Fruit fly (Drosophila melanogaster) whole organism, embryonic: Measurements from ENCODE around the gene nompC.

Experiments
- Bgb ChIP-seq: fragments of 200-800 bp; sonication (Bioruptor generic); IDR thresholded peaks from 2 replicates; pipeline ENCODE4 v1.3.6; 2022; ENCODE audit warnings: missing biosample characterization, missing genetic modification characterization; ENCODE audit not compliant: partially characterized antibody
- C15 ChIP-seq: fragments of 200-800 bp; sonication (Bioruptor generic); IDR thresholded peaks from 3 replicates; pipeline ENCODE4 v1.3.6; 2022; ENCODE audit warnings: missing biosample characterization, missing genetic modification characterization
- CG10431 ChIP-seq: fragments of 200-800 bp; sonication (Bioruptor generic); optimal IDR thresholded peaks from 3 replicates; lab custom pipeline; 2018; ENCODE audit warnings: missing biosample characterization, mild to moderate bottlenecking, missing genetic modification characterization
- CG10565 ChIP-seq: fragments of 200-800 bp; sonication (Bioruptor generic); optimal IDR thresholded peaks from 3 replicates; lab custom pipeline; 2016; ENCODE audit warnings: missing biosample characterization, mild to moderate bottlenecking, missing genetic modification characterization
- CG11247 ChIP-seq: fragments of 200-800 bp; sonication (Bioruptor generic); IDR thresholded peaks from 2 replicates; pipeline ENCODE4 v1.3.6; 2022; ENCODE audit warnings: missing biosample characterization, missing genetic modification characterization
- CG11398 ChIP-seq: fragments of 200-800 bp; sonication (Bioruptor generic); optimal IDR thresholded peaks from 2 replicates; lab custom pipeline; 2016; ENCODE audit warnings: missing biosample characterization, missing genetic modification characterization
- CG12744 ChIP-seq: fragments of 200-800 bp; sonication (Bioruptor generic); optimal IDR thresholded peaks from 2 replicates; lab custom pipeline; 2016; ENCODE audit warnings: missing biosample characterization, missing genetic modification characterization
- CG14710 ChIP-seq: fragments of 200-800 bp; sonication (Bioruptor generic); optimal IDR thresholded peaks from 3 replicates; lab custom pipeline; 2019; ENCODE audit warnings: missing biosample characterization, mild to moderate bottlenecking, missing genetic modification characterization, moderate library complexity
- CG16815 ChIP-seq: fragments of 200-800 bp; sonication (Bioruptor generic); optimal IDR thresholded peaks from 3 replicates; lab custom pipeline; 2017; ENCODE audit warnings: missing biosample characterization, mild to moderate bottlenecking, missing genetic modification characterization
- CG33557 ChIP-seq: fragments of 200-800 bp; sonication (Bioruptor generic); optimal IDR thresholded peaks from 2 replicates; lab custom pipeline; 2019; ENCODE audit warnings: missing biosample characterization, mild to moderate bottlenecking, missing genetic modification characterization, moderate library complexity
- CG34376 ChIP-seq: fragments of 200-800 bp; sonication (Bioruptor generic); optimal IDR thresholded peaks from 2 replicates; lab custom pipeline; 2018; ENCODE audit warnings: missing biosample characterization, mild to moderate bottlenecking, missing genetic modification characterization
- CG42726 ChIP-seq: fragments of 200-800 bp; sonication (Bioruptor generic); IDR thresholded peaks from 2 replicates; pipeline ENCODE4 v1.3.6; 2022; ENCODE audit warnings: missing biosample characterization, missing genetic modification characterization; ENCODE audit not compliant: partially characterized antibody
- CG4617 ChIP-seq: fragments of 200-800 bp; sonication (Bioruptor generic); optimal IDR thresholded peaks from 3 replicates; lab custom pipeline; 2016; ENCODE audit warnings: missing biosample characterization, missing genetic modification characterization, borderline replicate concordance
- CG5180 ChIP-seq: fragments of 200-800 bp; sonication (Bioruptor generic); optimal IDR thresholded peaks from 3 replicates; lab custom pipeline; 2017; ENCODE audit warnings: missing biosample characterization, missing genetic modification characterization, mild to moderate bottlenecking, moderate library complexity, missing genetic modification reagents
- CG6689 ChIP-seq: fragments of 200-800 bp; sonication (Bioruptor generic); IDR thresholded peaks from 2 replicates; pipeline ENCODE4 v1.3.6; 2022; ENCODE audit warnings: missing biosample characterization, missing genetic modification characterization
- CG6791 ChIP-seq: fragments of 200-800 bp; sonication (Bioruptor generic); IDR thresholded peaks from 3 replicates; pipeline ENCODE4 v1.3.6; 2022; ENCODE audit warnings: missing biosample characterization, missing genetic modification characterization; ENCODE audit not compliant: partially characterized antibody
- CG6813 ChIP-seq: fragments of 200-800 bp; sonication (Bioruptor generic); optimal IDR thresholded peaks from 2 replicates; lab custom pipeline; 2017; ENCODE audit warnings: missing biosample characterization, missing genetic modification characterization, mild to moderate bottlenecking, moderate library complexity, missing genetic modification reagents
- CG7357 ChIP-seq: fragments of 200-800 bp; sonication (Bioruptor generic); IDR thresholded peaks from 3 replicates; pipeline ENCODE4 v1.3.6; 2022; ENCODE audit warnings: missing biosample characterization, missing genetic modification characterization
- CG9797 ChIP-seq: fragments of 200-800 bp; sonication (Bioruptor generic); optimal IDR thresholded peaks from 3 replicates; lab custom pipeline; 2018; ENCODE audit warnings: missing biosample characterization, mild to moderate bottlenecking, missing genetic modification characterization
- CkIIα-i1 ChIP-seq: fragments of 200-800 bp; sonication (Bioruptor generic); IDR thresholded peaks from 2 replicates; pipeline ENCODE4 v1.3.6; 2022; ENCODE audit warnings: missing biosample characterization, missing genetic modification characterization
- Dfd ChIP-seq, 2 experiments: fragments of >200 bp; optimal IDR thresholded peaks; 2 replicates each; lab custom pipeline; 2017; ENCODE audit warnings: missing biosample characterization in 2 of 2, missing genetic modification characterization in 2 of 2
- Dip3 ChIP-seq: fragments of 200-800 bp; sonication (Bioruptor generic); optimal IDR thresholded peaks from 3 replicates; lab custom pipeline; 2016; ENCODE audit warnings: missing biosample characterization, missing genetic modification characterization
- HLHmδ ChIP-seq: fragments of 200-800 bp; sonication (Bioruptor generic); optimal IDR thresholded peaks from 2 replicates; lab custom pipeline; 2018; ENCODE audit warnings: missing biosample characterization, mild to moderate bottlenecking, missing genetic modification characterization, moderate library complexity
- Hr39 ChIP-seq: fragments of >200 bp; optimal IDR thresholded peaks from 2 replicates; lab custom pipeline; 2017
- Hr78 ChIP-seq, 2 experiments: fragments of 200-800 bp in 1 of 2; fragments of >200 bp in 1 of 2; sonication (Bioruptor generic) in 1 of 2; optimal IDR thresholded peaks; 2 replicates each; lab custom pipeline; 2017 to 2019; ENCODE audit warnings: missing biosample characterization in 2 of 2, missing genetic modification characterization in 2 of 2, mild to moderate bottlenecking in 1 of 2, moderate library complexity in 1 of 2
- Max ChIP-seq: fragments of 200-800 bp; sonication (Bioruptor generic); optimal IDR thresholded peaks from 2 replicates; lab custom pipeline; 2016; ENCODE audit warnings: missing biosample characterization, mild to moderate bottlenecking, missing genetic modification characterization
- Pdp1 ChIP-seq, 2 experiments: fragments of 200-800 bp; sonication (Bioruptor generic); optimal IDR thresholded peaks; 3 replicates each; lab custom pipeline; 2016; ENCODE audit warnings: missing biosample characterization in 2 of 2, missing genetic modification characterization in 2 of 2, mild to moderate bottlenecking in 1 of 2, moderate library complexity in 1 of 2
- Rx ChIP-seq: fragments of 200-800 bp; sonication (Bioruptor generic); IDR thresholded peaks from 2 replicates; pipeline ENCODE4 v1.3.6; 2022; ENCODE audit warnings: missing biosample characterization, missing genetic modification characterization
- TFAM ChIP-seq: fragments of 200-800 bp; sonication (Bioruptor generic); optimal IDR thresholded peaks from 2 replicates; lab custom pipeline; 2017; ENCODE audit warnings: missing biosample characterization, missing genetic modification characterization, inconsistent platforms
- abd-A ChIP-seq: fragments of 200-800 bp; sonication (Bioruptor generic); optimal IDR thresholded peaks from 3 replicates; lab custom pipeline; 2019; ENCODE audit warnings: missing biosample characterization, mild to moderate bottlenecking, missing genetic modification characterization, moderate library complexity
- chm ChIP-seq: fragments of 200-800 bp; sonication (Bioruptor generic); IDR thresholded peaks from 2 replicates; pipeline ENCODE4 v1.3.6; 2022; ENCODE audit warnings: missing biosample characterization, missing genetic modification characterization
- croc ChIP-seq: fragments of 200-800 bp; sonication (Bioruptor generic); conservative IDR thresholded peaks from 3 replicates; pipeline ENCODE4 v1.3.6; 2022; ENCODE audit warnings: missing biosample characterization, missing genetic modification characterization
- crp ChIP-seq, 2 experiments: fragments of 200-800 bp; sonication (Bioruptor generic); optimal IDR thresholded peaks; 2 replicates in 1 of 2; 3 replicates in 1 of 2; lab custom pipeline; 2017; ENCODE audit warnings: missing biosample characterization in 2 of 2, missing genetic modification characterization in 2 of 2, mild to moderate bottlenecking in 1 of 2, moderate library complexity in 1 of 2
- cwo ChIP-seq: fragments of 200-800 bp; sonication (Bioruptor generic); optimal IDR thresholded peaks from 3 replicates; lab custom pipeline; 2017; ENCODE audit warnings: missing biosample characterization, missing genetic modification characterization, mild to moderate bottlenecking, moderate library complexity, missing genetic modification reagents
- dysf ChIP-seq: fragments of 200-800 bp; sonication (Bioruptor generic); IDR thresholded peaks from 3 replicates; pipeline ENCODE4 v1.3.6; 2022; ENCODE audit warnings: missing biosample characterization, missing genetic modification characterization
- emc ChIP-seq: fragments of 200-800 bp; sonication (Bioruptor generic); optimal IDR thresholded peaks from 2 replicates; lab custom pipeline; 2016; ENCODE audit warnings: missing biosample characterization, missing genetic modification characterization
- fd3F ChIP-seq: fragments of 200-800 bp; sonication (Bioruptor generic); optimal IDR thresholded peaks from 2 replicates; lab custom pipeline; 2018; ENCODE audit warnings: missing biosample characterization, mild to moderate bottlenecking, missing genetic modification characterization, moderate library complexity
- grn ChIP-seq: fragments of 200-800 bp; sonication (Bioruptor generic); optimal IDR thresholded peaks from 3 replicates; lab custom pipeline; 2017; ENCODE audit warnings: missing biosample characterization, missing genetic modification characterization
- gsb-n ChIP-seq: fragments of 200-800 bp; sonication (Bioruptor generic); optimal IDR thresholded peaks from 3 replicates; lab custom pipeline; 2018; ENCODE audit warnings: missing biosample characterization, mild to moderate bottlenecking, missing genetic modification characterization
- insv ChIP-seq, 2 experiments: fragments of 200-800 bp; sonication (Bioruptor generic); optimal IDR thresholded peaks; 3 replicates each; lab custom pipeline; 2016 to 2018; ENCODE audit warnings: missing biosample characterization in 2 of 2, missing genetic modification characterization in 2 of 2
- kni ChIP-seq: fragments of 200-800 bp; sonication (Bioruptor generic); optimal IDR thresholded peaks from 3 replicates; lab custom pipeline; 2017; ENCODE audit warnings: mild to moderate bottlenecking, missing biosample characterization, missing genetic modification reagents, missing genetic modification characterization
- mirr ChIP-seq: fragments of 200-800 bp; sonication (Bioruptor generic); optimal IDR thresholded peaks from 3 replicates; lab custom pipeline; 2018; ENCODE audit warnings: missing biosample characterization, mild to moderate bottlenecking, missing genetic modification characterization
- onecut ChIP-seq: fragments of 200-800 bp; sonication (Bioruptor generic); IDR thresholded peaks from 2 replicates; pipeline ENCODE4 v1.3.6; 2022; ENCODE audit warnings: missing biosample characterization, missing genetic modification characterization
- phol ChIP-seq: fragments of 200-800 bp; sonication (Bioruptor generic); optimal IDR thresholded peaks from 3 replicates; lab custom pipeline; 2018; ENCODE audit warnings: missing biosample characterization, mild to moderate bottlenecking, missing genetic modification characterization, moderate library complexity
- prd ChIP-seq, 3 experiments: fragments of >200 bp in 2 of 3; fragments of 200-800 bp in 1 of 3; sonication (Bioruptor generic) in 1 of 3; optimal IDR thresholded peaks in 2 of 3; IDR thresholded peaks in 1 of 3; 2 replicates in 2 of 3; 3 replicates in 1 of 3; pipeline versions ENCODE4 v1.3.6 to Lab custom; 2017 to 2022; ENCODE audit warnings: missing biosample characterization in 1 of 3, missing genetic modification characterization in 1 of 3
- seq ChIP-seq: fragments of 200-800 bp; sonication (Bioruptor generic); IDR thresholded peaks from 2 replicates; pipeline ENCODE4 v1.3.6; 2022; ENCODE audit warnings: missing biosample characterization, missing genetic modification characterization
- sqz ChIP-seq: fragments of 200-800 bp; sonication (Bioruptor generic); optimal IDR thresholded peaks from 3 replicates; lab custom pipeline; 2018; ENCODE audit warnings: missing biosample characterization, mild to moderate bottlenecking, missing genetic modification characterization
- wor ChIP-seq: fragments of 200-800 bp; sonication (Bioruptor generic); IDR thresholded peaks from 2 replicates; pipeline ENCODE4 v1.3.6; 2022; ENCODE audit warnings: missing biosample characterization, missing genetic modification characterization

nompC gene

DNA sequence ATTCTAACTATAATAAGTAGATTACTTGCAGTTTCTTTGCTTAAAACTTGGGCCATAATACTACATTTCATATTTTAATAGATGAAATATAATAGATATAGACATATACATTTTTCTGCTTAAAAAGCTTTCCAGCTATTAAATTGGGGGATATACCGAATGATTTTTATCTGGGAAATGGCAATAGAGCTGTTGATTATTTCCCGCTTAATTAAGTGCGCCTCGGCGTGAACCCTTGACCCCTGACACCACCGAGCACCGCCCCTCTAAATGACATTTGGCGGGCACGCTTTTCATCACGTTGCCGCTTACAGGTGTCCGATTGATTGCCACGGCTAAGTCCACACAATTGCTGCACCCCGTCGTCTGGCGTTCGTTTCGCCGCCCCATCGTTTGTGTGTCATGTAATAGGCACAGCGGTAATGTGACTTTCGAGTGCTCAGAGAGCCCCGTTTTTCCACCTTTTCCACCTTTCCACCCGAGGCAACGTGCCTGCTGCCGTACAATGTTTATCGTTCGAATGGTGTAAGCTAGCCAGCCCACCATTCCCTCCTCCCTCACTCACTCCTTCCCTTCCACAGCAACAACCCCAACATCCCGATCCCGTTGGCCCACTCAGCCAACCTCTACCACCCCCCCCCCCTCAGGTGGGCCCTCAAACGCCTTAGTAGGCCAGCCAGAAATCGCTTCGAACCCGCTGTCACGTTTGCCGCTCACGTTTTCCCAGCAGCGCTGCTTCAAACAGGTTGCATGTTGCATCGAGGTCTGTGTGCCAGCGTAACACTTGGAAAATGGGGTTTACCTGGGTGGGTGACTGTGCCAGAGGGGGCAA, 45.0 kb upstream of the nompC start:
- TF ChIP-seq wor (GFP tag; lab: Robert Waterston, UW), result no peak
- peak; percentile 92 for TF ChIP-seq cwo (GFP tag; lab: Kevin White, UChicago)
- TF ChIP-seq phol, result no peak
- no peak for TF ChIP-seq gsb-n (tag; lab: Kevin White, UChicago)
- TF ChIP-seq seq (GFP tag; lab: Robert Waterston, UW), result no peak
- no peak for TF ChIP-seq CG34376 (GFP tag; lab: Kevin White, UChicago)
- TF ChIP-seq CG16815, result no peak
- TF ChIP-seq crp (GFP tag; optimal IDR thresholded peaks at IDR 0.05; lab: Kevin White, UChicago), result no peak
- TF ChIP-seq CG6813 (GFP tag; lab: Kevin White, UChicago), result peak; percentile 4
- TF ChIP-seq Hr39 (lab: Kevin White, UChicago), result no peak
- TF ChIP-seq CG4617 (GFP tag; lab: Kevin White, UChicago), result no peak
- no peak for TF ChIP-seq HLHmδ (GFP tag; lab: Kevin White, UChicago)
- TF ChIP-seq Pdp1 (GFP tag; optimal IDR thresholded peaks at IDR 0.05; lab: Kevin White, UChicago), result peak in 1 of 2 experiments; percentile 77
- no peak for TF ChIP-seq insv (GFP tag; optimal IDR thresholded peaks at IDR 0.05; lab: Kevin White, UChicago)
- peak; percentile 56 for TF ChIP-seq CG6689 (GFP tag; lab: Robert Waterston, UW)
- no peak for TF ChIP-seq dysf
- no peak for TF ChIP-seq Dip3 (GFP tag; lab: Kevin White, UChicago)
- TF ChIP-seq CG6791 (GFP tag; lab: Robert Waterston, UW), result peak; percentile 82
- TF ChIP-seq chm (GFP tag; lab: Robert Waterston, UW), result 0 out of 2 replicates have a peak, but pooled peaks have one; percentile 27
- peak; percentile 95 for TF ChIP-seq kni (GFP tag; lab: Kevin White, UChicago)
- TF ChIP-seq sqz, result no peak
- TF ChIP-seq emc (GFP tag; lab: Kevin White, UChicago), result no peak
- no peak for TF ChIP-seq prd (optimal IDR thresholded peaks at IDR 0.05; lab: Kevin White, UChicago)
- TF ChIP-seq prd (GFP tag; IDR thresholded peaks at IDR 0.05; lab: Robert Waterston, UW), result 0 out of 3 replicates have a peak, but pooled peaks have one; percentile 8
- peak; percentile 99 for TF ChIP-seq CG5180
- TF ChIP-seq Bgb (GFP tag; lab: Robert Waterston, UW), result 0 out of 2 replicates have a peak, but pooled peaks have one; percentile 9
- no peak for TF ChIP-seq fd3F
- no peak for TF ChIP-seq CG9797 (GFP tag; lab: Kevin White, UChicago)
- TF ChIP-seq CG11247, result no peak
- TF ChIP-seq abd-A, result peak; percentile 10
- no peak for TF ChIP-seq Max
- no peak for TF ChIP-seq Dfd (GFP tag; optimal IDR thresholded peaks at IDR 0.05; lab: Kevin White, UChicago)
- TF ChIP-seq CG12744 (GFP tag; lab: Kevin White, UChicago), result no peak
- TF ChIP-seq croc (GFP tag; lab: Robert Waterston, UW), result no peak
- TF ChIP-seq CG10431 (GFP tag; lab: Kevin White, UChicago), result no peak
- TF ChIP-seq onecut, result no peak
- TF ChIP-seq TFAM (GFP tag; lab: Kevin White, UChicago), result no peak
- no peak for TF ChIP-seq CG10565
- no peak for TF ChIP-seq CG42726
- TF ChIP-seq grn (GFP tag; lab: Kevin White, UChicago), result no peak
- TF ChIP-seq CG14710 (tag; lab: Kevin White, UChicago), result no peak
- no peak for TF ChIP-seq CG7357 (GFP tag; lab: Robert Waterston, UW)
- TF ChIP-seq Rx (GFP tag; lab: Robert Waterston, UW), result no peak
- TF ChIP-seq Hr78 (GFP tag; optimal IDR thresholded peaks at IDR 0.05; lab: Kevin White, UChicago), result peak in 1 of 2 experiments; percentile 86
- no peak for TF ChIP-seq CG11398 (GFP tag; lab: Kevin White, UChicago)
- TF ChIP-seq CkIIα-i1 (GFP tag; lab: Robert Waterston, UW), result no peak
- no peak for TF ChIP-seq C15
- no peak for TF ChIP-seq mirr (GFP tag; lab: Kevin White, UChicago)
- TF ChIP-seq CG33557 (GFP tag; lab: Kevin White, UChicago), result no peak
